Fruit fly (Drosophila melanogaster) whole organism, prepupa: Measurements from ENCODE around the gene EloA.

Experiments
- Blimp-1 ChIP-seq: fragments of 200-800 bp; sonication (Bioruptor generic); optimal IDR thresholded peaks from 3 replicates; lab custom pipeline; 2017; ENCODE audit warnings: missing biosample characterization, missing genetic modification characterization, mild to moderate bottlenecking, moderate library complexity, missing genetic modification reagents
- CG10631 ChIP-seq: fragments of 200-800 bp; sonication (Bioruptor generic); optimal IDR thresholded peaks from 2 replicates; lab custom pipeline; 2016; ENCODE audit warnings: missing biosample characterization, missing genetic modification characterization
- CG10669 ChIP-seq: fragments of 200-800 bp; sonication (Bioruptor generic); optimal IDR thresholded peaks from 3 replicates; lab custom pipeline; 2018; ENCODE audit warnings: missing biosample characterization, mild to moderate bottlenecking, missing genetic modification characterization, moderate library complexity
- CG11294 ChIP-seq: fragments of 200-800 bp; sonication (Bioruptor generic); IDR thresholded peaks from 2 replicates; pipeline ENCODE4 v1.3.6; 2022; ENCODE audit warnings: missing biosample characterization, missing genetic modification characterization
- CG11762 ChIP-seq: fragments of 200-800 bp; sonication (Bioruptor generic); optimal IDR thresholded peaks from 3 replicates; lab custom pipeline; 2016; ENCODE audit warnings: missing biosample characterization, missing genetic modification characterization; ENCODE audit not compliant: insufficient read depth
- CG11902 ChIP-seq: fragments of 200-800 bp; sonication (Bioruptor generic); optimal IDR thresholded peaks from 3 replicates; lab custom pipeline; 2016; ENCODE audit warnings: missing biosample characterization, missing genetic modification characterization
- CG1621 ChIP-seq: fragments of 200-800 bp; sonication (Bioruptor generic); optimal IDR thresholded peaks from 3 replicates; lab custom pipeline; 2018; ENCODE audit warnings: missing biosample characterization, mild to moderate bottlenecking, missing genetic modification characterization
- CG3032 ChIP-seq: fragments of 200-800 bp; optimal IDR thresholded peaks from 2 replicates; lab custom pipeline; 2019; ENCODE audit warnings: missing biosample characterization, mild to moderate bottlenecking, missing genetic modification characterization, moderate library complexity
- CG31627 ChIP-seq: fragments of 200-800 bp; sonication (Bioruptor generic); optimal IDR thresholded peaks from 3 replicates; lab custom pipeline; 2016; ENCODE audit warnings: missing biosample characterization, missing genetic modification characterization
- CG34406 ChIP-seq: fragments of 200-800 bp; sonication (Bioruptor generic); optimal IDR thresholded peaks from 3 replicates; lab custom pipeline; 2016; ENCODE audit warnings: missing biosample characterization, missing genetic modification characterization
- CG3919 ChIP-seq: fragments of 200-800 bp; sonication (Bioruptor generic); optimal IDR thresholded peaks from 3 replicates; lab custom pipeline; 2016; ENCODE audit warnings: missing biosample characterization, missing genetic modification characterization
- CG4318 ChIP-seq: fragments of 200-800 bp; sonication (Bioruptor generic); optimal IDR thresholded peaks from 3 replicates; lab custom pipeline; 2017; ENCODE audit warnings: missing biosample characterization, mild to moderate bottlenecking, missing genetic modification characterization
- CG6163 ChIP-seq: fragments of 200-800 bp; sonication (Bioruptor generic); IDR thresholded peaks from 3 replicates; pipeline ENCODE4 v1.3.6; 2022; ENCODE audit warnings: missing biosample characterization, missing genetic modification characterization
- CG6276 ChIP-seq: fragments of 200-800 bp; sonication (Bioruptor generic); optimal IDR thresholded peaks from 2 replicates; lab custom pipeline; 2017; ENCODE audit warnings: missing biosample characterization, mild to moderate bottlenecking, missing genetic modification characterization
- CG6792 ChIP-seq: fragments of 200-800 bp; sonication (Bioruptor generic); optimal IDR thresholded peaks from 3 replicates; lab custom pipeline; 2016; ENCODE audit warnings: missing biosample characterization, missing genetic modification characterization
- CG6808 ChIP-seq: fragments of 200-800 bp; sonication (Bioruptor generic); optimal IDR thresholded peaks from 3 replicates; lab custom pipeline; 2017; ENCODE audit warnings: missing biosample characterization, missing genetic modification characterization, mild to moderate bottlenecking, moderate library complexity, missing genetic modification reagents
- CG6854 ChIP-seq: fragments of 200-800 bp; sonication (Bioruptor generic); optimal IDR thresholded peaks from 2 replicates; lab custom pipeline; 2017; ENCODE audit warnings: missing biosample characterization, mild to moderate bottlenecking, missing genetic modification characterization
- CG7368 ChIP-seq: fragments of 200-800 bp; sonication (Bioruptor generic); optimal IDR thresholded peaks from 3 replicates; lab custom pipeline; 2016; ENCODE audit warnings: missing biosample characterization, missing genetic modification characterization
- CG9139 ChIP-seq: fragments of 200-800 bp; sonication (Bioruptor generic); optimal IDR thresholded peaks from 3 replicates; lab custom pipeline; 2017; ENCODE audit warnings: missing biosample characterization, mild to moderate bottlenecking, missing genetic modification characterization
- Eip93F ChIP-seq: fragments of 200-800 bp; sonication (Bioruptor generic); optimal IDR thresholded peaks from 2 replicates; lab custom pipeline; 2016; ENCODE audit warnings: missing biosample characterization, mild to moderate bottlenecking, missing genetic modification characterization
- Ets96B ChIP-seq: fragments of 200-800 bp; optimal IDR thresholded peaks from 2 replicates; lab custom pipeline; 2019; ENCODE audit warnings: missing biosample characterization, mild to moderate bottlenecking, missing genetic modification characterization, moderate library complexity
- Hr38 ChIP-seq: sonication (Bioruptor generic); optimal IDR thresholded peaks from 2 replicates; lab custom pipeline; 2016; ENCODE audit warnings: missing biosample characterization, missing genetic modification characterization
- Hr39 ChIP-seq: fragments of 200-800 bp; sonication (Bioruptor generic); optimal IDR thresholded peaks from 2 replicates; lab custom pipeline; 2016; ENCODE audit warnings: missing biosample characterization, missing genetic modification characterization
- Lpt ChIP-seq: fragments of 200-800 bp; sonication (Bioruptor generic); optimal IDR thresholded peaks from 3 replicates; lab custom pipeline; 2016; ENCODE audit warnings: missing biosample characterization, missing genetic modification characterization
- OdsH ChIP-seq: fragments of 200-800 bp; sonication (Bioruptor generic); optimal IDR thresholded peaks from 3 replicates; lab custom pipeline; 2016; ENCODE audit warnings: missing biosample characterization, missing genetic modification characterization
- Smox ChIP-seq: fragments of 200-800 bp; sonication (Bioruptor generic); optimal IDR thresholded peaks from 3 replicates; lab custom pipeline; 2016; ENCODE audit warnings: missing biosample characterization, missing genetic modification characterization
- Sox14 ChIP-seq: fragments of 200-800 bp; sonication (Bioruptor generic); optimal IDR thresholded peaks from 3 replicates; lab custom pipeline; 2016; ENCODE audit warnings: missing biosample characterization, missing genetic modification characterization
- Sox15 ChIP-seq: fragments of 200-800 bp; sonication (Bioruptor generic); optimal IDR thresholded peaks from 3 replicates; lab custom pipeline; 2016; ENCODE audit warnings: missing biosample characterization, missing genetic modification characterization
- achi ChIP-seq: fragments of 200-800 bp; sonication (Bioruptor generic); optimal IDR thresholded peaks from 3 replicates; lab custom pipeline; 2016; ENCODE audit warnings: missing biosample characterization, missing genetic modification characterization
- cyc ChIP-seq: fragments of 200-800 bp; sonication (Bioruptor generic); optimal IDR thresholded peaks from 3 replicates; lab custom pipeline; 2016; ENCODE audit warnings: missing biosample characterization, missing genetic modification characterization
- dac ChIP-seq: fragments of 200-800 bp; sonication (Bioruptor generic); optimal IDR thresholded peaks from 2 replicates; lab custom pipeline; 2017; ENCODE audit warnings: missing biosample characterization, mild to moderate bottlenecking, missing genetic modification characterization
- dsx ChIP-seq: fragments of 200-800 bp; optimal IDR thresholded peaks from 3 replicates; lab custom pipeline; 2019; ENCODE audit warnings: missing biosample characterization, mild to moderate bottlenecking, missing genetic modification characterization, moderate library complexity; ENCODE audit not compliant: poor library complexity, severe bottlenecking
- eg ChIP-seq: fragments of 200-800 bp; sonication (Bioruptor generic); IDR thresholded peaks from 3 replicates; pipeline ENCODE4 v1.3.6; 2022; ENCODE audit warnings: missing biosample characterization, missing genetic modification characterization
- esn ChIP-seq: fragments of 200-800 bp; sonication (Bioruptor generic); optimal IDR thresholded peaks from 2 replicates; lab custom pipeline; 2016; ENCODE audit warnings: missing biosample characterization, mild to moderate bottlenecking, missing genetic modification characterization, moderate library complexity
- fkh ChIP-seq: fragments of 200-800 bp; sonication (Bioruptor generic); optimal IDR thresholded peaks from 3 replicates; lab custom pipeline; 2017; ENCODE audit warnings: missing biosample characterization, mild to moderate bottlenecking, missing genetic modification characterization, moderate library complexity
- salr ChIP-seq, 2 experiments: fragments of 200-800 bp; sonication (Bioruptor generic); optimal IDR thresholded peaks; 3 replicates each; lab custom pipeline; 2016 to 2018; ENCODE audit warnings: missing biosample characterization in 2 of 2, missing genetic modification characterization in 2 of 2, mild to moderate bottlenecking in 1 of 2
- spab ChIP-seq: fragments of 200-800 bp; sonication (Bioruptor generic); optimal IDR thresholded peaks from 2 replicates; lab custom pipeline; 2017; ENCODE audit warnings: missing biosample characterization, mild to moderate bottlenecking, missing genetic modification characterization, missing genetic modification reagents
- svp ChIP-seq: fragments of 200-800 bp; sonication (Bioruptor generic); peaks from one replicate; lab custom pipeline; 2016; ENCODE audit warnings: missing biosample characterization, missing genetic modification characterization
- vri ChIP-seq: fragments of 200-800 bp; sonication (Bioruptor generic); optimal IDR thresholded peaks from 3 replicates; lab custom pipeline; 2016; ENCODE audit warnings: missing biosample characterization, mild to moderate bottlenecking, missing genetic modification characterization

The EloA gene

dm6 chr3R:23226521-23227039 is 24.8 kb upstream of the EloA start, which contains the start of gene cnc (continued):
- no peak for TF ChIP-seq CG3032 (tag; lab: Kevin White, UChicago)
- TF ChIP-seq Lpt, result peak; percentile 3
- TF ChIP-seq CG34406 (GFP tag; lab: Kevin White, UChicago), result peak; percentile 0
- TF ChIP-seq CG11762 (GFP tag; lab: Kevin White, UChicago), result no peak
- no peak for TF ChIP-seq CG3919
- TF ChIP-seq CG11902 (GFP tag; lab: Kevin White, UChicago), result no peak
- peak; percentile 70 for TF ChIP-seq Sox14
- TF ChIP-seq CG4318 (GFP tag; lab: Kevin White, UChicago), result no peak
- TF ChIP-seq Hr39 (GFP tag; lab: Kevin White, UChicago), result no peak
- TF ChIP-seq CG7368 (GFP tag; lab: Kevin White, UChicago), result no peak
- TF ChIP-seq Smox, result no peak
- no peak for TF ChIP-seq CG31627 (GFP tag; lab: Kevin White, UChicago)
- no peak for TF ChIP-seq Ets96B
- peak; percentile 51; the same call in 2 of the 3 replicates for TF ChIP-seq eg (GFP tag; lab: Robert Waterston, UW)
- TF ChIP-seq salr (GFP tag; optimal IDR thresholded peaks at IDR 0.05; lab: Kevin White, UChicago), result no peak
- TF ChIP-seq vri (GFP tag; lab: Kevin White, UChicago), result peak; percentile 96
- peak; percentile 95 for TF ChIP-seq svp (GFP tag; lab: Kevin White, UChicago)
- peak; percentile 34 for TF ChIP-seq Eip93F (GFP tag; lab: Kevin White, UChicago)

dm6 chr3R:23228605-23229264 is 22.6 kb upstream of the EloA start:
- TF ChIP-seq eg (GFP tag; lab: Robert Waterston, UW), result no peak
- TF ChIP-seq CG6854 (GFP tag; lab: Kevin White, UChicago), result no peak
- no peak for TF ChIP-seq dac (GFP tag; lab: Kevin White, UChicago)

- no peak for TF ChIP-seq CG6808 (GFP tag; lab: Kevin White, UChicago)
- no peak for TF ChIP-seq Hr38 (GFP tag; lab: Kevin White, UChicago)
- no peak for TF ChIP-seq CG10631 (GFP tag; lab: Kevin White, UChicago)
- TF ChIP-seq salr (GFP tag; optimal IDR thresholded peaks at IDR 0.05; lab: Kevin White, UChicago), result no peak
- TF ChIP-seq CG3032 (tag; lab: Kevin White, UChicago), result no peak
- no peak for TF ChIP-seq vri (GFP tag; lab: Kevin White, UChicago)
- TF ChIP-seq dsx, result no peak
- TF ChIP-seq CG6163, result no peak
- no peak for TF ChIP-seq OdsH (GFP tag; lab: Kevin White, UChicago)
- no peak for TF ChIP-seq Sox15 (GFP tag; lab: Kevin White, UChicago)
- TF ChIP-seq CG6792 (GFP tag; lab: Kevin White, UChicago), result no peak
- no peak for TF ChIP-seq esn
- TF ChIP-seq Hr39 (GFP tag; lab: Kevin White, UChicago), result no peak
- no peak for TF ChIP-seq Sox14
- no peak for TF ChIP-seq CG7368 (GFP tag; lab: Kevin White, UChicago)
- no peak for TF ChIP-seq CG11294
- TF ChIP-seq CG1621 (tag; lab: Kevin White, UChicago), result no peak
- no peak for TF ChIP-seq fkh (GFP tag; lab: Kevin White, UChicago)
Observed at dm6 chr3R:23239051-23239450, 12.3 kb upstream of the EloA start.

- no peak for TF ChIP-seq CG6276
- TF ChIP-seq vri (GFP tag; lab: Kevin White, UChicago), result no peak
- peak; percentile 1 for TF ChIP-seq CG10631 (GFP tag; lab: Kevin White, UChicago)
- peak; percentile 10 for TF ChIP-seq achi (GFP tag; lab: Kevin White, UChicago)
- no peak for TF ChIP-seq spab
- TF ChIP-seq CG31627 (GFP tag; lab: Kevin White, UChicago), result no peak
- TF ChIP-seq cyc (GFP tag; lab: Kevin White, UChicago), result no peak
- no peak for TF ChIP-seq Hr38 (GFP tag; lab: Kevin White, UChicago)
- TF ChIP-seq CG9139, result no peak
- 0 out of 3 replicates have a peak, but pooled peaks have one; percentile 16 for TF ChIP-seq eg (GFP tag; lab: Robert Waterston, UW)
- TF ChIP-seq CG34406 (GFP tag; lab: Kevin White, UChicago), result no peak
- no peak for TF ChIP-seq CG11902 (GFP tag; lab: Kevin White, UChicago)
- peak; percentile 66 for TF ChIP-seq svp (GFP tag; lab: Kevin White, UChicago)
- peak; percentile 14 for TF ChIP-seq CG3919
- peak; percentile 26 for TF ChIP-seq dsx
- no peak for TF ChIP-seq CG6792 (GFP tag; lab: Kevin White, UChicago)
- TF ChIP-seq CG11762 (GFP tag; lab: Kevin White, UChicago), result no peak
- TF ChIP-seq Sox14, result no peak
- no peak for TF ChIP-seq Blimp-1 (GFP tag; lab: Kevin White, UChicago)
- TF ChIP-seq esn, result no peak
- 0 out of 3 replicates have a peak, but pooled peaks have one; percentile 30 for TF ChIP-seq CG6163
- TF ChIP-seq CG10669, result peak; percentile 16
Observed at dm6 chr3R:23239934-23240632, 11.3 kb upstream of the EloA start.
